Worm (Caenorhabditis elegans) whole organism, L4 larva: ENCODE results near the gene W04H10.1.

Source experiments
- ceh-28 ChIP-seq: fragments of 150-350 bp; optimal IDR thresholded peaks from 2 replicates; lab custom pipeline; 2014; ENCODE audit warnings: missing biosample characterization, missing genetic modification reagents, missing genetic modification characterization
- ceh-62 ChIP-seq: sonication (generic microtip); optimal IDR thresholded peaks from 2 replicates; lab custom pipeline; 2017; ENCODE audit warnings: missing biosample characterization, missing genetic modification characterization
- ceh-82 ChIP-seq: sonication (generic microtip); optimal IDR thresholded peaks from 2 replicates; lab custom pipeline; 2017; ENCODE audit warnings: missing biosample characterization, missing genetic modification characterization
- ces-1 ChIP-seq: fragments of 150-350 bp; sonication (generic microtip); optimal IDR thresholded peaks from 4 replicates; lab custom pipeline; 2014; ENCODE audit warnings: missing biosample characterization, missing genetic modification reagents, missing genetic modification characterization
- duxl-1 ChIP-seq: sonication (generic microtip); optimal IDR thresholded peaks from 2 replicates; lab custom pipeline; 2016; ENCODE audit warnings: mild to moderate bottlenecking, missing genetic modification characterization, moderate library complexity, missing compliant biosample characterization; ENCODE audit not compliant: poor library complexity
- madf-5 ChIP-seq, 2 experiments: fragments of 200-800 bp; sonication (Bioruptor generic); IDR thresholded peaks; 2 replicates each; pipeline ENCODE4 v1.3.6; 2022; ENCODE audit warnings: missing compliant biosample characterization in 2 of 2, missing genetic modification characterization in 2 of 2
- nhr-77 ChIP-seq: fragments of 150-350 bp; optimal IDR thresholded peaks from 2 replicates; lab custom pipeline; 2014; ENCODE audit warnings: missing biosample characterization, missing genetic modification characterization
- snpc-4 ChIP-seq: fragments of 150-350 bp; optimal IDR thresholded peaks from 2 replicates; lab custom pipeline; 2014; ENCODE audit warnings: missing biosample characterization, missing genetic modification characterization
- unc-39 ChIP-seq: sonication (generic microtip); optimal IDR thresholded peaks from 2 replicates; lab custom pipeline; 2017; ENCODE audit warnings: missing biosample characterization, missing genetic modification characterization
- unc-62 ChIP-seq, 3 experiments: fragments of 150-350 bp in 1 of 3; sonication (generic microtip); optimal IDR thresholded peaks in 2 of 3; peaks in 1 of 3; 1 replicate in 1 of 3; 2 replicates in 2 of 3; lab custom pipeline; 2014 to 2017; ENCODE audit warnings: missing biosample characterization in 3 of 3, missing genetic modification characterization in 3 of 3, missing genetic modification reagents in 3 of 3, missing genotype in 1 of 3
- ztf-7 ChIP-seq: fragments of 150-350 bp; optimal IDR thresholded peaks from 2 replicates; lab custom pipeline; 2014; ENCODE audit warnings: missing biosample characterization, missing genetic modification characterization

DNA sequence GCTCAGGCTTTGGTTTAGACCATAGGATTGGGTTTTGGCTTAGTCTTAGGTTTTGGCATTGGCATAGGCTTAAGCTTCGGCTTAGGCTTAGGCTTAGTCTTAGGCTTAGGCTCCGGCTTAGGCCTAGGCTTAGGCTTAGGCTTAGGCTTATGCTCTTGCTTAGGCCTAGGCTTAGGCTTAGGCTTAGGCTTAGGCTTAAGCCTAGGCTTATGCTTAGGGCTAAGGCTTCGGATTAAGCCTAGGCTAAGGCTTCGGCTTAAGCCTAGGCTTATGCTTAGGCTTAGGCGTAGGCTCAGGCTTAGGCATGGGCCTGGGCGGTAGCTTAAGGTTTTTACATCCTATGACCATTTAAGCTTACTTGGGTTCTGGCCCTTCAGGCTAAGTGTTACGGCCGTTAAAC lies 42.5 kb downstream of the W04H10.1 start:
- no peak for TF ChIP-seq ces-1
- TF ChIP-seq unc-39 (tag; lab: Kevin White, UChicago): no peak
- no peak for TF ChIP-seq nhr-77
- no peak for TF ChIP-seq ceh-82
- no peak for TF ChIP-seq madf-5 (GFP tag; IDR thresholded peaks at IDR 0.05; lab: Robert Waterston, UW)
- TF ChIP-seq unc-62 (GFP tag; optimal IDR thresholded peaks at IDR 0.05 in 1 of 2; lab: Kevin White, UChicago): peak in 1 of 2 experiments; percentile 12
- TF ChIP-seq unc-62 (tag; optimal IDR thresholded peaks at IDR 0.05; lab: Kevin White, UChicago): no peak
- no peak for TF ChIP-seq ceh-28 (tag; lab: Kevin White, UChicago)
- TF ChIP-seq duxl-1 (tag; lab: Kevin White, UChicago): no peak
- TF ChIP-seq snpc-4 (tag; lab: Kevin White, UChicago): no peak
- TF ChIP-seq ztf-7 (tag; lab: Kevin White, UChicago): no peak
- no peak for TF ChIP-seq ceh-62 (tag; lab: Kevin White, UChicago)
